Worm (Caenorhabditis elegans): ENCODE data around the gene dpy-8.
A peak's percentile ranks its signal among the peaks of the same experiment; 100 is the strongest.

The dpy-8 gene

DNA sequence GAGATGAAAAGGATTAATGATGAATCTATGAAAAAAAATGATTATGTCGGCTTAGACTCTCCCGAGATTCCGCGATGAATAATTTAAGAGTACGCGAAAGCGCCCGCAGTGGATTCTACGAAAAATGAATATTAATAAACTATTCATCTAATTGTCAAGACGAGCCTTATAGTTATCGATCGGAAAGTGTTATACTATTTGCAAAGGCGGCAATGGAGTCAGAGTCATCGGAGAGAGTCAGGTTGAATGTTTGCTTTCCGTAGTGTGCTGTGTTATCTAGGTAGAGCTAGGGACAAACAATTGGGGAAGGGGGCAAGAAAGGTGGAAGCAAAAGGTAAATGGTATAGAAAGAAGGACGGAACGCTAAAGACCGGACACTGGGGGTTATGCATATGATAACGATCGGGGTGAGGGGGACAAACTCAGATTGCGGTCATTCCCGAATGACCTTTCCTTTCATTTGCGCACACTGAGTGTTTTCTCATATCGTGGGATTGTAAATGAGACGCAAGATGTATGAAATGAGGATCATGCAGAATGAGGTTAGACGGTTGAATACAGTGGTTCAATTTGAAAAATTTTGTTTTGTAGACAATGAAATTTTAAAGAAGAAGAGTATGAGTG, 27.4 kb downstream of the dpy-8 start:
- TF ChIP-seq rnt-1 (tag; optimal IDR thresholded peaks at IDR 0.05) (no peak), fkh-10 (GFP tag; optimal IDR thresholded peaks at IDR 0.05) (no peak), unc-62 (GFP tag; optimal IDR thresholded peaks at IDR 0.05) (no peak), isw-1 (GFP tag; IDR thresholded peaks at IDR 0.05) (no peak), nhr-84 (tag; optimal IDR thresholded peaks at IDR 0.05) (no peak), xbp-1 (tag; optimal IDR thresholded peaks at IDR 0.05) (no peak), lin-14 (GFP tag; optimal IDR thresholded peaks at IDR 0.05) (no peak), snpc-4 (tag; optimal IDR thresholded peaks at IDR 0.05) (no peak), ceh-82 (tag; optimal IDR thresholded peaks at IDR 0.05) (no peak), ztf-4 (tag; optimal IDR thresholded peaks at IDR 0.05) (no peak), unc-86 (tag; optimal IDR thresholded peaks at IDR 0.05) (peak; percentile 71), egl-27 (tag; optimal IDR thresholded peaks at IDR 0.05) (no peak), nhr-19 (GFP tag; conservative IDR thresholded peaks at IDR 0.05) (no peak), lir-3 (tag; optimal IDR thresholded peaks at IDR 0.05; ENCODE audit: poor library complexity) (no peak), nhr-237 (tag; optimal IDR thresholded peaks at IDR 0.05) (no peak), nhr-12 (tag; optimal IDR thresholded peaks at IDR 0.05) (no peak), pqm-1 (tag; optimal IDR thresholded peaks at IDR 0.05) (no peak), nhr-28 (tag; optimal IDR thresholded peaks at IDR 0.05) (no peak), dpl-1 (GFP tag; optimal IDR thresholded peaks at IDR 0.05) (no peak), fkh-4 (tag; optimal IDR thresholded peaks at IDR 0.05; ENCODE audit: borderline replicate concordance) (no peak), ama-1 (optimal IDR thresholded peaks at IDR 0.05) (no peak), sptf-1 (tag; optimal IDR thresholded peaks at IDR 0.05) (no peak), dsc-1 (tag; optimal IDR thresholded peaks at IDR 0.05) (peak; percentile 87), hlh-17 (GFP tag; optimal IDR thresholded peaks at IDR 0.05; ENCODE audit: borderline replicate concordance) (no peak), ets-5 (GFP tag; IDR thresholded peaks at IDR 0.05) (no peak), C04F5.9 (tag; optimal IDR thresholded peaks at IDR 0.05) (no peak), aly-2 (tag; optimal IDR thresholded peaks at IDR 0.05) (no peak), nhr-76 (tag; optimal IDR thresholded peaks at IDR 0.05) (no peak), zag-1 (tag; optimal IDR thresholded peaks at IDR 0.05) (no peak), lin-15B (tag; optimal IDR thresholded peaks at IDR 0.05) (no peak), mdl-1 (tag; optimal IDR thresholded peaks at IDR 0.05) (no peak), pag-3 (tag; optimal IDR thresholded peaks at IDR 0.05; ENCODE audit: borderline replicate concordance, insufficient read depth) (no peak), hlh-4 (tag; optimal IDR thresholded peaks at IDR 0.05) (no peak), tbx-2 (tag; optimal IDR thresholded peaks at IDR 0.05) (no peak), Y116A8C.19 (tag; optimal IDR thresholded peaks at IDR 0.05; ENCODE audit: borderline replicate concordance) (no peak), zip-4 (GFP tag; optimal IDR thresholded peaks at IDR 0.05) (no peak), irx-1 (tag; optimal IDR thresholded peaks at IDR 0.05) (no peak), nhr-90 (tag; optimal IDR thresholded peaks at IDR 0.05; ENCODE audit: poor library complexity) (no peak), elt-2 (tag; optimal IDR thresholded peaks at IDR 0.05) (no peak), C16A3.4 (tag; optimal IDR thresholded peaks at IDR 0.05) (no peak), ces-1 (GFP tag; optimal IDR thresholded peaks at IDR 0.05) (no peak), unc-98 (GFP tag; IDR thresholded peaks at IDR 0.05) (no peak), mep-1 (tag; optimal IDR thresholded peaks at IDR 0.05) (no peak), snu-23 (GFP tag; optimal IDR thresholded peaks at IDR 0.05) (no peak), ceh-63 (GFP tag; optimal IDR thresholded peaks at IDR 0.05) (no peak), lin-39 (tag; optimal IDR thresholded peaks at IDR 0.05) (no peak), pax-3 (tag; optimal IDR thresholded peaks at IDR 0.05) (no peak), tlp-1 (tag; optimal IDR thresholded peaks at IDR 0.05) (no peak), mef-2 (tag; optimal IDR thresholded peaks at IDR 0.05) (no peak), fkh-8 (tag; optimal IDR thresholded peaks at IDR 0.05) (peak; percentile 30), vab-15 (tag; optimal IDR thresholded peaks at IDR 0.05) (no peak), nhr-77 (tag; optimal IDR thresholded peaks at IDR 0.05) (no peak), elt-3 (tag; optimal IDR thresholded peaks at IDR 0.05) (no peak)

All from whole organism, L1 larva.